Worm (Caenorhabditis elegans) whole organism, L2 larva: ENCODE data around the gene C16A3.5.
A peak's percentile ranks its signal among the peaks of the same experiment; 100 is the strongest.

Experiments used
- C34F6.9 ChIP-seq: fragments of 150-350 bp; optimal IDR thresholded peaks from 2 replicates; lab custom pipeline; 2014; ENCODE audit warnings: missing biosample characterization, missing genetic modification characterization
- F13H6.1 ChIP-seq: sonication (generic microtip); optimal IDR thresholded peaks from 2 replicates; lab custom pipeline; 2016; ENCODE audit warnings: missing genetic modification characterization, missing compliant biosample characterization
- ZK546.5 ChIP-seq: sonication (generic microtip); optimal IDR thresholded peaks from 2 replicates; lab custom pipeline; 2017; ENCODE audit warnings: missing biosample characterization, missing genetic modification characterization
- alr-1 ChIP-seq: fragments of 150-350 bp; optimal IDR thresholded peaks from 2 replicates; lab custom pipeline; 2014; ENCODE audit warnings: missing biosample characterization, missing genetic modification characterization
- ama-1 ChIP-seq: fragments of 150-350 bp; optimal IDR thresholded peaks from 2 replicates; lab custom pipeline; 2018; ENCODE audit warnings: inconsistent platforms
- blmp-1 ChIP-seq: sonication (generic microtip); optimal IDR thresholded peaks from 2 replicates; lab custom pipeline; 2017; ENCODE audit warnings: missing genetic modification characterization, mild to moderate bottlenecking, missing compliant biosample characterization, antibody characterized with exemption, moderate library complexity; ENCODE audit not compliant: insufficient read depth
- ceh-16 ChIP-seq: fragments of 150-350 bp; optimal IDR thresholded peaks from 2 replicates; lab custom pipeline; 2014; ENCODE audit warnings: missing biosample characterization, missing genetic modification characterization
- ceh-82 ChIP-seq: fragments of 150-350 bp; optimal IDR thresholded peaks from 2 replicates; lab custom pipeline; 2014; ENCODE audit warnings: missing biosample characterization, missing genetic modification characterization
- crh-2 ChIP-seq: sonication (generic microtip); optimal IDR thresholded peaks from 2 replicates; lab custom pipeline; 2017; ENCODE audit warnings: missing biosample characterization, missing genetic modification characterization
- dmd-4 ChIP-seq: sonication (generic microtip); optimal IDR thresholded peaks from 2 replicates; lab custom pipeline; 2017; ENCODE audit warnings: missing biosample characterization, missing genetic modification characterization
- egl-27 ChIP-seq: sonication (generic microtip); optimal IDR thresholded peaks from 3 replicates; lab custom pipeline; 2017; ENCODE audit warnings: missing biosample characterization, missing genetic modification reagents, missing genetic modification characterization
- elt-1 ChIP-seq: fragments of 150-350 bp; optimal IDR thresholded peaks from 2 replicates; lab custom pipeline; 2014; ENCODE audit warnings: missing biosample characterization, missing genetic modification characterization
- elt-3 ChIP-seq: sonication (generic microtip); optimal IDR thresholded peaks from 2 replicates; lab custom pipeline; 2017; ENCODE audit warnings: missing biosample characterization, missing genetic modification characterization
- fos-1 ChIP-seq: fragments of 150-350 bp; optimal IDR thresholded peaks from 2 replicates; lab custom pipeline; 2014; ENCODE audit warnings: missing biosample characterization, missing genetic modification characterization
- gmeb-1 ChIP-seq: fragments of 150-350 bp; optimal IDR thresholded peaks from 2 replicates; lab custom pipeline; 2014; ENCODE audit warnings: missing biosample characterization, missing genetic modification characterization
- lin-13 ChIP-seq: fragments of 150-350 bp; optimal IDR thresholded peaks from 2 replicates; lab custom pipeline; 2014; ENCODE audit warnings: missing biosample characterization, missing genetic modification reagents, missing genetic modification characterization
- lin-39 ChIP-seq: fragments of 150-350 bp; optimal IDR thresholded peaks from 2 replicates; lab custom pipeline; 2014; ENCODE audit warnings: missing biosample characterization, missing genetic modification reagents, missing genetic modification characterization
- lsy-2 ChIP-seq, 2 experiments: fragments of 150-350 bp in 1 of 2; sonication (generic microtip) in 1 of 2; optimal IDR thresholded peaks; 2 replicates each; lab custom pipeline; 2014 to 2017; ENCODE audit warnings: missing biosample characterization in 2 of 2, missing genetic modification characterization in 2 of 2
- mab-5 ChIP-seq: fragments of 150-350 bp; optimal IDR thresholded peaks from 2 replicates; lab custom pipeline; 2014; ENCODE audit warnings: missing biosample characterization, missing genetic modification characterization
- mbf-1 ChIP-seq: sonication (generic microtip); optimal IDR thresholded peaks from 2 replicates; lab custom pipeline; 2017; ENCODE audit warnings: missing biosample characterization, missing genetic modification characterization
- mdl-1 ChIP-seq, 2 experiments: fragments of 150-350 bp in 1 of 2; sonication (generic microtip) in 1 of 2; optimal IDR thresholded peaks; 2 replicates each; lab custom pipeline; 2017; ENCODE audit warnings: missing biosample characterization in 2 of 2, missing genetic modification characterization in 2 of 2
- nhr-10 ChIP-seq: sonication (generic microtip); optimal IDR thresholded peaks from 2 replicates; lab custom pipeline; 2017; ENCODE audit warnings: missing biosample characterization, missing genetic modification characterization
- nhr-11 ChIP-seq: fragments of 150-350 bp; optimal IDR thresholded peaks from 2 replicates; lab custom pipeline; 2014; ENCODE audit warnings: missing biosample characterization, missing genetic modification characterization
- nhr-129 ChIP-seq: fragments of 150-350 bp; optimal IDR thresholded peaks from 2 replicates; lab custom pipeline; 2014; ENCODE audit warnings: missing biosample characterization, missing genetic modification characterization
- nhr-21 ChIP-seq: fragments of 150-350 bp; optimal IDR thresholded peaks from 2 replicates; lab custom pipeline; 2014; ENCODE audit warnings: missing biosample characterization, missing genetic modification characterization
- nhr-25 ChIP-seq: fragments of 150-350 bp; sonication (generic microtip); optimal IDR thresholded peaks from 3 replicates; lab custom pipeline; 2014; ENCODE audit warnings: missing biosample characterization, missing genetic modification characterization
- nhr-6 ChIP-seq: fragments of 150-350 bp; optimal IDR thresholded peaks from 2 replicates; lab custom pipeline; 2014; ENCODE audit warnings: missing biosample characterization, missing genetic modification characterization
- peb-1 ChIP-seq: fragments of 150-350 bp; optimal IDR thresholded peaks from 2 replicates; lab custom pipeline; 2014; ENCODE audit warnings: missing biosample characterization, missing genetic modification characterization
- sem-4 ChIP-seq: fragments of 150-350 bp; optimal IDR thresholded peaks from 2 replicates; lab custom pipeline; 2014; ENCODE audit warnings: missing biosample characterization, missing genetic modification reagents, missing genetic modification characterization
- skn-1 ChIP-seq: sonication (generic microtip); optimal IDR thresholded peaks from 2 replicates; lab custom pipeline; 2017; ENCODE audit warnings: missing biosample characterization, missing genetic modification characterization
- sma-3 ChIP-seq: sonication (generic microtip); optimal IDR thresholded peaks from 2 replicates; lab custom pipeline; 2016; ENCODE audit warnings: missing genetic modification reagents, missing genetic modification characterization, missing compliant biosample characterization
- sma-9 ChIP-seq, 2 experiments: fragments of 150-350 bp in 1 of 2; sonication (generic microtip) in 1 of 2; optimal IDR thresholded peaks; 2 replicates each; lab custom pipeline; 2014 to 2016; ENCODE audit warnings: missing genetic modification characterization in 2 of 2, mild to moderate bottlenecking in 1 of 2, missing biosample characterization in 1 of 2, missing compliant biosample characterization in 1 of 2, missing genetic modification reagents in 1 of 2, moderate library complexity in 1 of 2
- snpc-4 ChIP-seq: fragments of 150-350 bp; optimal IDR thresholded peaks from 2 replicates; lab custom pipeline; 2014; ENCODE audit warnings: missing biosample characterization, missing genetic modification characterization
- unc-39 ChIP-seq: fragments of 150-350 bp; optimal IDR thresholded peaks from 2 replicates; lab custom pipeline; 2014; ENCODE audit warnings: missing biosample characterization, missing genetic modification characterization
- unc-62 ChIP-seq: fragments of 150-350 bp; optimal IDR thresholded peaks from 2 replicates; lab custom pipeline; 2014; ENCODE audit warnings: missing biosample characterization, missing genetic modification reagents, missing genetic modification characterization
- ztf-1 ChIP-seq: fragments of 200-800 bp; sonication (Bioruptor generic); conservative IDR thresholded peaks from 2 replicates; pipeline ENCODE4 v1.3.6; 2022; ENCODE audit warnings: missing genetic modification characterization, missing compliant biosample characterization
- ztf-11 ChIP-seq: sonication (generic microtip); optimal IDR thresholded peaks from 2 replicates; lab custom pipeline; 2017; ENCODE audit warnings: missing biosample characterization, missing genetic modification characterization
- ztf-4 ChIP-seq: fragments of 150-350 bp; optimal IDR thresholded peaks from 2 replicates; lab custom pipeline; 2014; ENCODE audit warnings: missing biosample characterization, missing genetic modification characterization

C16A3.5 gene

ce11 chrIII:6402346-6402745 is 21.8 kb downstream of the C16A3.5 start (continued):
- no peak for TF ChIP-seq ceh-16
- TF ChIP-seq snpc-4 (tag; lab: Kevin White, UChicago): no peak
- TF ChIP-seq unc-62 (GFP tag; lab: Kevin White, UChicago): no peak
- peak; percentile 78 for TF ChIP-seq F13H6.1 (tag; lab: Kevin White, UChicago)
- TF ChIP-seq ztf-11 (tag; lab: Kevin White, UChicago): no peak

DNA sequence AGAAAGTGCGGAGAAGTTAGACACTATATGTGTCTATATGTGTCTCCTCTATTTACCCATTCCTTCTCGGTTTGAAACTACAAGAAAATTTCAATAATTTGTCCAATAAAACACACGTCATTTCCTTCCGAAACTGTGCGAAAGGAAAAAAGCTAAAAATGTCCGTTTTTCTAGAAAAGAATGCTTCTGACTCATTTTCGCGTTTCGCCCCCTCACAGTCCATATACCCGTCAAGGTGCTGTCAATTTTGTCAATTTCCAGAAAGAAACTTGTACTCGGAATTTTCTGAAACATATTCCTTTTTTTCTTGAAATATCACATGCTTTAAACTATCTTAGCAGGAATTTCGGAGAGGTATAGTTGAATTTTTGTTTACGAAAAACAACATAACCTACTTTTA is 22.2 kb downstream of the C16A3.5 start:
- TF ChIP-seq mdl-1 (tag; optimal IDR thresholded peaks at IDR 0.05; lab: Kevin White, UChicago): no peak
- TF ChIP-seq ceh-82 (tag; lab: Kevin White, UChicago): no peak
- TF ChIP-seq ceh-16: no peak
- no peak for TF ChIP-seq nhr-6 (tag; lab: Kevin White, UChicago)
- TF ChIP-seq elt-1: no peak
- TF ChIP-seq C34F6.9 (tag; lab: Kevin White, UChicago): no peak

ce11 chrIII:6405121-6405520 is 24.5 kb downstream of the C16A3.5 start:
- TF ChIP-seq unc-62 (GFP tag; lab: Kevin White, UChicago) (no peak), nhr-129 (peak; percentile 41), lsy-2 (tag; optimal IDR thresholded peaks at IDR 0.05; lab: Kevin White, UChicago) (peak in 1 of 2 experiments; percentile 47), skn-1 (tag; lab: Kevin White, UChicago) (no peak), mab-5 (tag; lab: Kevin White, UChicago) (peak; percentile 37), lin-39 (tag; lab: Kevin White, UChicago) (peak; percentile 13), sma-9 (GFP tag; optimal IDR thresholded peaks at IDR 0.05; lab: Kevin White, UChicago) (peak; percentile 30), sma-9 (tag; optimal IDR thresholded peaks at IDR 0.05; lab: Kevin White, UChicago) (no peak), sma-3 (GFP tag; lab: Kevin White, UChicago) (no peak), gmeb-1 (no peak), nhr-25 (tag; lab: Kevin White, UChicago) (no peak), C34F6.9 (tag; lab: Kevin White, UChicago) (peak; percentile 10), ztf-4 (tag; lab: Kevin White, UChicago) (peak; percentile 44), nhr-21 (tag; lab: Kevin White, UChicago) (no peak), dmd-4 (no peak), lin-13 (GFP tag; lab: Kevin White, UChicago) (peak; percentile 3), F13H6.1 (tag; lab: Kevin White, UChicago) (peak; percentile 58), ceh-82 (tag; lab: Kevin White, UChicago) (no peak), nhr-10 (tag; lab: Kevin White, UChicago) (no peak)

DNA sequence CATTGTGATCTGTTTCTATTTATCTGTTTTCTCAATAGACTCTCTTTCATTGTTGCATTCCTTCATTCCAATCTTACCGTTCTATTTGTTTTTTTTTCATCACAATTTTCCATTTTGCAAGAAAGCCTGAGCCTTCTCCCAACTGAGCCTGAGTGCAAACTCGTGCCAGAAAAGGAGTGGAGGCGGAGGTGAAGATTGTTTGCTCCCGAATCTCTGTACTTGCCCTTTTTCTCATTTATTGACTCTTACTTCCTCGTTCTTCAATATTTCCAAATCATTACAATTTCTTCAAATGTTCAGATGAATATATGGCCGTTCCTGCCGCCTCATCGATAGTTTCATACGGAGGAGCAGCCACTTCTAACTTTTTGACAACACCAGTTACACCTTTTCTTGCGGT is 26.3 kb downstream of the C16A3.5 start, which contains the start of gene let-756:
Gene let-756 (plus strand): TSS at position 301 of the 400 bp plus-strand sequence.
- TF ChIP-seq ztf-1 (GFP tag; lab: Robert Waterston, UW) (no peak), sem-4 (tag; lab: Kevin White, UChicago) (no peak)

DNA sequence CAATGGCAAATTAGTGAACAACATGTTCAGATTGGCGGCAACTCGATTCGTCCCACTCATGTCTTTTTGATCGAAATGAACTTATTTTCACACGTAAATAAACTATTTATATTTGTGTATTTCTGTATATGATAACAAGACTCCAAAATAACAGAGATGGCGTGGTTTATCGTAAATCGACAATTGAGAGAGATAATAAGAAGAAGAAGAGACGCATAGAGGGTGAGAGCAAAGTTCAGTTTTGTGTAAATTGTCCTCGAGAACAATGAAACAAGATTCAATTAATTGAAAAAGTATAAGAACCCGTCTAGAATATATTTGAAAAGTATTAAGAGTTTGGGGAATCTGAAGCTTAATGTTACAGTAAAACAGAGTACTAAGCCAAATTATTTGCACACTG is 30.9 kb downstream of the C16A3.5 start:
- no peak for TF ChIP-seq skn-1 (tag; lab: Kevin White, UChicago)
- no peak for TF ChIP-seq nhr-129
- no peak for TF ChIP-seq elt-3 (tag; lab: Kevin White, UChicago)
- TF ChIP-seq fos-1 (tag; lab: Kevin White, UChicago): peak; percentile 3
- TF ChIP-seq nhr-11 (tag; lab: Kevin White, UChicago): no peak
- TF ChIP-seq lin-39 (tag; lab: Kevin White, UChicago): no peak
- no peak for TF ChIP-seq ama-1
- TF ChIP-seq unc-39 (tag; lab: Kevin White, UChicago): no peak
- no peak for TF ChIP-seq mdl-1 (tag; optimal IDR thresholded peaks at IDR 0.05; lab: Kevin White, UChicago)
- TF ChIP-seq blmp-1: no peak
- no peak for TF ChIP-seq egl-27 (tag; lab: Kevin White, UChicago)
- TF ChIP-seq crh-2 (tag; lab: Kevin White, UChicago): peak; percentile 39
- TF ChIP-seq ztf-1 (GFP tag; lab: Robert Waterston, UW): no peak
- TF ChIP-seq lsy-2 (tag; optimal IDR thresholded peaks at IDR 0.05; lab: Kevin White, UChicago): no peak
- TF ChIP-seq sma-9 (GFP tag; optimal IDR thresholded peaks at IDR 0.05; lab: Kevin White, UChicago): peak; percentile 20
- no peak for TF ChIP-seq sma-9 (tag; optimal IDR thresholded peaks at IDR 0.05; lab: Kevin White, UChicago)
- TF ChIP-seq C34F6.9 (tag; lab: Kevin White, UChicago): no peak
- TF ChIP-seq mbf-1 (tag; lab: Kevin White, UChicago): no peak
- no peak for TF ChIP-seq peb-1
- TF ChIP-seq sma-3 (GFP tag; lab: Kevin White, UChicago): no peak
- no peak for TF ChIP-seq alr-1 (tag; lab: Kevin White, UChicago)
- TF ChIP-seq lin-13 (GFP tag; lab: Kevin White, UChicago): no peak
- no peak for TF ChIP-seq ZK546.5
- TF ChIP-seq nhr-21 (tag; lab: Kevin White, UChicago): no peak
- TF ChIP-seq nhr-6 (tag; lab: Kevin White, UChicago): no peak
